Fruit fly (Drosophila melanogaster): ENCODE results near the gene CG5068.

DNA sequence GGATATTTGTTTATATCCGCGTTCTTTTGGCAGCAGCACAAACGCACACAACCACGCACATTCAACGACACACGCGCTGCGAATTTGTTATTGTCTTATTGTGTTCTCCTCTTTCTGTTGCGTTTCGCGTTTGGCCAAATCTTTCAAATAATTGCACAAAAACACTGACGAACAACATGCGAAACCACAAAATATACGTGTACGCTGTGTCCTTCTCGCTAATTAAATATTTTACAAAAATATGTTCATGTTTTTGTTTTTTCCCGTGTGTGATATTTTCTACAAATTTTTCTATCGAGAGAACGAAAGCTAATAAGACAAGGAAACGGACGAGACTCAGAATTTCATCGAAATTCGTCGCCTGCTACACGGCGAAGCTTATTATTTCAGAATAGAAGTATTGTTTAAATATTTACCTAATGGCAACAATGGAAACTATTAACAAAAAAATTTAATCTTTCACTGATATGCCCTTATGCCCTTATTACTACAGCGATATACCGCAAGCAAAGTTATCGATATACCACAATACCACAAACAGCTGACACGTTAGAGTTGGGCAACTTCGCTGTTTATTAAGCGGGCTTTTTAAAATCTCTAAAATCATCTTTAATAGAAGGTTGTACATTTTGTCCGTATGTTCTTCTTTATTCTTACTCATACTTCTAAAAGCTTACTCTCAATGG lies 32.4 kb upstream of the CG5068 start, which contains the start of the genes CG43783 and orb2:
- TF ChIP-seq psq (optimal IDR thresholded peaks at IDR 0.05) (no peak), Myc (optimal IDR thresholded peaks at IDR 0.05) (no peak), insv (optimal IDR thresholded peaks at IDR 0.05) (no peak), h (optimal IDR thresholded peaks at IDR 0.05) (no peak)

Data from Kc167 (cell line).